Fruit fly (Drosophila melanogaster) whole organism, embryonic: Measurements from ENCODE around the gene CG15891.

Source experiments
- CG11093 ChIP-seq: fragments of 200-800 bp; sonication (Bioruptor generic); IDR thresholded peaks from 3 replicates; pipeline ENCODE4 v1.3.6; 2022; ENCODE audit warnings: missing biosample characterization, missing genetic modification characterization
- CG13424 ChIP-seq: fragments of 200-800 bp; sonication (Bioruptor generic); optimal IDR thresholded peaks from 2 replicates; lab custom pipeline; 2019; ENCODE audit warnings: missing biosample characterization, mild to moderate bottlenecking, missing genetic modification characterization, moderate library complexity
- CG13624 ChIP-seq: fragments of 200-800 bp; sonication (Bioruptor generic); optimal IDR thresholded peaks from 2 replicates; lab custom pipeline; 2016; ENCODE audit warnings: missing biosample characterization, missing genetic modification characterization
- CG14050 ChIP-seq: fragments of 200-800 bp; sonication (Bioruptor generic); IDR thresholded peaks from 3 replicates; pipeline ENCODE4 v1.3.6; 2022; ENCODE audit warnings: missing biosample characterization, missing genetic modification characterization
- CG15479 ChIP-seq: fragments of 200-800 bp; sonication (Bioruptor generic); optimal IDR thresholded peaks from 3 replicates; lab custom pipeline; 2019; ENCODE audit warnings: missing biosample characterization, mild to moderate bottlenecking, missing genetic modification characterization, moderate library complexity
- CG15696 ChIP-seq: fragments of 200-800 bp; sonication (Bioruptor generic); optimal IDR thresholded peaks from 2 replicates; lab custom pipeline; 2019; ENCODE audit warnings: missing biosample characterization, mild to moderate bottlenecking, missing genetic modification characterization, moderate library complexity
- CG17186 ChIP-seq: fragments of 200-800 bp; sonication (Bioruptor generic); optimal IDR thresholded peaks from 3 replicates; lab custom pipeline; 2017; ENCODE audit warnings: missing biosample characterization, missing genetic modification reagents, missing genetic modification characterization
- CG17361 ChIP-seq: fragments of 200-800 bp; sonication (Bioruptor generic); IDR thresholded peaks from 3 replicates; pipeline ENCODE4 v1.3.6; 2022; ENCODE audit warnings: missing biosample characterization, missing genetic modification characterization
- CG2199 ChIP-seq: fragments of 200-800 bp; sonication (Bioruptor generic); IDR thresholded peaks from 3 replicates; pipeline ENCODE4 v1.3.6; 2022; ENCODE audit warnings: missing biosample characterization, missing genetic modification characterization
- CG2202 ChIP-seq: fragments of 200-800 bp; sonication (Bioruptor generic); optimal IDR thresholded peaks from 2 replicates; lab custom pipeline; 2018; ENCODE audit warnings: missing biosample characterization, mild to moderate bottlenecking, missing genetic modification characterization
- CG30020 ChIP-seq: fragments of 200-800 bp; optimal IDR thresholded peaks from 2 replicates; lab custom pipeline; 2019; ENCODE audit warnings: missing biosample characterization, mild to moderate bottlenecking, missing genetic modification characterization, moderate library complexity
- CG31365 ChIP-seq: fragments of 200-800 bp; sonication (Bioruptor generic); optimal IDR thresholded peaks from 2 replicates; lab custom pipeline; 2018; ENCODE audit warnings: missing biosample characterization, mild to moderate bottlenecking, missing genetic modification characterization
- CG31441 ChIP-seq: fragments of 200-800 bp; sonication (Bioruptor generic); IDR thresholded peaks from 2 replicates; pipeline ENCODE4 v1.3.6; 2022; ENCODE audit warnings: missing biosample characterization, missing genetic modification characterization
- CG7928 ChIP-seq: fragments of 200-800 bp; sonication (Bioruptor generic); optimal IDR thresholded peaks from 2 replicates; lab custom pipeline; 2017; ENCODE audit warnings: missing biosample characterization, mild to moderate bottlenecking, missing genetic modification characterization
- CG8924 ChIP-seq: fragments of 200-800 bp; optimal IDR thresholded peaks from 3 replicates; lab custom pipeline; 2019; ENCODE audit warnings: missing biosample characterization, mild to moderate bottlenecking, missing genetic modification characterization, moderate library complexity
- CG9215 ChIP-seq: fragments of 200-800 bp; sonication (Bioruptor generic); IDR thresholded peaks from 2 replicates; pipeline ENCODE4 v1.3.6; 2022; ENCODE audit warnings: missing biosample characterization, missing genetic modification characterization
- CG9609 ChIP-seq: fragments of 200-800 bp; sonication (Bioruptor generic); optimal IDR thresholded peaks from 3 replicates; lab custom pipeline; 2016; ENCODE audit warnings: missing biosample characterization, missing genetic modification characterization
- Dll ChIP-seq: fragments of 200-800 bp; sonication (Bioruptor generic); IDR thresholded peaks from 4 replicates; pipeline ENCODE4 v1.3.6; 2022; ENCODE audit warnings: missing biosample characterization, missing genetic modification characterization; ENCODE audit not compliant: partially characterized antibody
- Hmx ChIP-seq: fragments of 200-800 bp; sonication (Bioruptor generic); optimal IDR thresholded peaks from 2 replicates; lab custom pipeline; 2016; ENCODE audit warnings: missing biosample characterization, missing genetic modification characterization
- Med ChIP-seq: fragments of 200-800 bp; sonication (Bioruptor generic); peaks from one replicate; lab custom pipeline; 2016; ENCODE audit warnings: missing biosample characterization, missing genetic modification characterization, mild to moderate bottlenecking, inconsistent platforms, moderate library complexity
- Myb ChIP-seq: fragments of 200-800 bp; sonication (Bioruptor generic); optimal IDR thresholded peaks from 2 replicates; lab custom pipeline; 2016; ENCODE audit warnings: missing biosample characterization, missing genetic modification characterization
- NK7.1 ChIP-seq: fragments of 200-800 bp; sonication (Bioruptor generic); optimal IDR thresholded peaks from 3 replicates; lab custom pipeline; 2016; ENCODE audit warnings: missing biosample characterization, missing genetic modification characterization
- Rfx ChIP-seq: fragments of 200-800 bp; sonication (Bioruptor generic); IDR thresholded peaks from 2 replicates; pipeline ENCODE4 v1.3.6; 2022; ENCODE audit warnings: missing biosample characterization, missing genetic modification characterization
- Six4 ChIP-seq: fragments of 200-800 bp; sonication (Bioruptor generic); optimal IDR thresholded peaks from 2 replicates; lab custom pipeline; 2016; ENCODE audit warnings: missing biosample characterization, missing genetic modification characterization
- abd-A ChIP-seq: fragments of 200-800 bp; sonication (Bioruptor generic); optimal IDR thresholded peaks from 3 replicates; lab custom pipeline; 2019; ENCODE audit warnings: missing biosample characterization, mild to moderate bottlenecking, missing genetic modification characterization, moderate library complexity
- br ChIP-seq: fragments of >200 bp; optimal IDR thresholded peaks from 2 replicates; lab custom pipeline; 2017
- chm ChIP-seq: fragments of 200-800 bp; sonication (Bioruptor generic); IDR thresholded peaks from 2 replicates; pipeline ENCODE4 v1.3.6; 2022; ENCODE audit warnings: missing biosample characterization, missing genetic modification characterization
- ci ChIP-seq: fragments of 200-800 bp; sonication (Bioruptor generic); IDR thresholded peaks from 3 replicates; pipeline ENCODE4 v1.3.6; 2022; ENCODE audit warnings: missing biosample characterization, missing genetic modification characterization
- dimm ChIP-seq: fragments of 200-800 bp; sonication (Bioruptor generic); IDR thresholded peaks from 2 replicates; pipeline ENCODE4 v1.3.6; 2022; ENCODE audit warnings: missing biosample characterization, missing genetic modification characterization
- eve ChIP-seq, 2 experiments: fragments of >200 bp; optimal IDR thresholded peaks; 2 replicates each; lab custom pipeline; 2017; ENCODE audit warnings: missing biosample characterization in 2 of 2, missing genetic modification characterization in 2 of 2
- eyg ChIP-seq: fragments of 200-800 bp; sonication (Bioruptor generic); optimal IDR thresholded peaks from 3 replicates; lab custom pipeline; 2016; ENCODE audit warnings: missing biosample characterization, missing genetic modification characterization
- fru ChIP-seq: fragments of >200 bp; optimal IDR thresholded peaks from 2 replicates; lab custom pipeline; 2017
- gsb-n ChIP-seq: fragments of 200-800 bp; sonication (Bioruptor generic); optimal IDR thresholded peaks from 3 replicates; lab custom pipeline; 2018; ENCODE audit warnings: missing biosample characterization, mild to moderate bottlenecking, missing genetic modification characterization
- hb ChIP-seq: fragments of 200-800 bp; sonication (Bioruptor generic); IDR thresholded peaks from 3 replicates; pipeline ENCODE4 v1.3.6; 2022; ENCODE audit warnings: missing biosample characterization, missing genetic modification characterization; ENCODE audit not compliant: partially characterized antibody
- lbe ChIP-seq: fragments of 200-800 bp; sonication (Bioruptor generic); optimal IDR thresholded peaks from 2 replicates; lab custom pipeline; 2016; ENCODE audit warnings: missing biosample characterization, mild to moderate bottlenecking, missing genetic modification characterization
- lmd ChIP-seq: fragments of 200-800 bp; sonication (Bioruptor generic); IDR thresholded peaks from 2 replicates; pipeline ENCODE4 v1.3.6; 2022; ENCODE audit warnings: missing biosample characterization, missing genetic modification characterization
- phol ChIP-seq: fragments of 200-800 bp; sonication (Bioruptor generic); optimal IDR thresholded peaks from 3 replicates; lab custom pipeline; 2018; ENCODE audit warnings: missing biosample characterization, mild to moderate bottlenecking, missing genetic modification characterization, moderate library complexity
- pros ChIP-seq: fragments of 200-800 bp; sonication (Bioruptor generic); optimal IDR thresholded peaks from 3 replicates; lab custom pipeline; 2019; ENCODE audit warnings: missing biosample characterization, mild to moderate bottlenecking, missing genetic modification characterization, moderate library complexity
- repo ChIP-seq: fragments of 200-800 bp; sonication (Bioruptor generic); optimal IDR thresholded peaks from 2 replicates; lab custom pipeline; 2016; ENCODE audit warnings: missing biosample characterization, missing genetic modification characterization
- row ChIP-seq: fragments of 200-800 bp; sonication (Bioruptor generic); IDR thresholded peaks from 3 replicates; pipeline ENCODE4 v1.3.6; 2022; ENCODE audit warnings: missing biosample characterization, missing genetic modification characterization
- sim ChIP-seq: fragments of 200-800 bp; sonication (Bioruptor generic); IDR thresholded peaks from 2 replicates; pipeline ENCODE4 v1.3.6; 2022; ENCODE audit warnings: missing biosample characterization, missing genetic modification characterization
- stc ChIP-seq: fragments of 200-800 bp; sonication (Bioruptor generic); IDR thresholded peaks from 2 replicates; pipeline ENCODE4 v1.3.6; 2022; ENCODE audit warnings: missing biosample characterization, missing genetic modification characterization
- tap ChIP-seq: fragments of 200-800 bp; optimal IDR thresholded peaks from 3 replicates; lab custom pipeline; 2019; ENCODE audit warnings: missing biosample characterization, mild to moderate bottlenecking, missing genetic modification characterization, moderate library complexity
- tin ChIP-seq: fragments of 200-800 bp; sonication (Bioruptor generic); optimal IDR thresholded peaks from 3 replicates; lab custom pipeline; 2016; ENCODE audit warnings: missing biosample characterization, missing genetic modification characterization
- tup ChIP-seq: fragments of 200-800 bp; sonication (Bioruptor generic); optimal IDR thresholded peaks from 2 replicates; lab custom pipeline; 2016; ENCODE audit warnings: missing biosample characterization, mild to moderate bottlenecking, missing genetic modification characterization, moderate library complexity
- usp ChIP-seq: fragments of >200 bp; optimal IDR thresholded peaks from 2 replicates; lab custom pipeline; 2017; ENCODE audit warnings: missing biosample characterization, missing genetic modification characterization
- zen ChIP-seq: fragments of 200-800 bp; sonication (Bioruptor generic); optimal IDR thresholded peaks from 3 replicates; lab custom pipeline; 2018; ENCODE audit warnings: missing biosample characterization, mild to moderate bottlenecking, missing genetic modification characterization, moderate library complexity
- zf30C ChIP-seq: fragments of 200-800 bp; sonication (Bioruptor generic); optimal IDR thresholded peaks from 3 replicates; lab custom pipeline; 2018; ENCODE audit warnings: missing biosample characterization, mild to moderate bottlenecking, missing genetic modification characterization

Gene CG15891

dm6 chrX:6283470-6283869 lies 11.7 kb downstream of the CG15891 start, which contains the start of gene CG11700 (continued):
- TF ChIP-seq NK7.1 (GFP tag; lab: Kevin White, UChicago) (no peak), CG31441 (GFP tag; lab: Robert Waterston, UW) (no peak), CG13424 (tag; lab: Kevin White, UChicago) (no peak), chm (GFP tag; lab: Robert Waterston, UW) (no peak), fru (lab: Kevin White, UChicago) (no peak), tup (GFP tag; lab: Kevin White, UChicago) (no peak), CG17186 (GFP tag; lab: Kevin White, UChicago) (no peak), CG2202 (tag; lab: Kevin White, UChicago) (no peak), ci (GFP tag; lab: Robert Waterston, UW) (no peak), dimm (GFP tag; lab: Robert Waterston, UW) (no peak), CG9609 (GFP tag; lab: Kevin White, UChicago) (no peak)

dm6 chrX:6279629-6280073 lies 15.5 kb downstream of the CG15891 start, which contains the start of gene Ubi-p5E:
Gene Ubi-p5E (minus strand): TSS chrX:6279647.
- no peak for TF ChIP-seq hb (GFP tag; lab: Robert Waterston, UW)
- TF ChIP-seq pros (GFP tag; lab: Kevin White, UChicago), result peak; percentile 33
- 0 out of 2 replicates have a peak, but pooled peaks have one; percentile 0 for TF ChIP-seq CG31441 (GFP tag; lab: Robert Waterston, UW)
- peak; percentile 87 for TF ChIP-seq CG30020 (tag; lab: Kevin White, UChicago)
- TF ChIP-seq Med, result peak; percentile 18
- TF ChIP-seq CG14050 (GFP tag; lab: Robert Waterston, UW), result no peak
- TF ChIP-seq lbe, result peak; percentile 51
- TF ChIP-seq CG13624 (GFP tag; lab: Kevin White, UChicago), result peak; percentile 16
- TF ChIP-seq zen (tag; lab: Kevin White, UChicago), result peak; percentile 3

- no peak for TF ChIP-seq tap
- TF ChIP-seq usp (GFP tag; lab: Kevin White, UChicago), result no peak
- no peak for TF ChIP-seq eve (GFP tag; optimal IDR thresholded peaks at IDR 0.05; lab: Kevin White, UChicago)
- no peak for TF ChIP-seq tin (GFP tag; lab: Kevin White, UChicago)
- no peak for TF ChIP-seq CG15696 (tag; lab: Kevin White, UChicago)
- peak; percentile 48; the same call in 2 of the 3 replicates for TF ChIP-seq CG17361 (GFP tag; lab: Robert Waterston, UW)
- 0 out of 2 replicates have a peak, but pooled peaks have one; percentile 14 for TF ChIP-seq Rfx (GFP tag; lab: Robert Waterston, UW)
- TF ChIP-seq eyg (GFP tag; lab: Kevin White, UChicago), result no peak
- TF ChIP-seq CG2199 (GFP tag; lab: Robert Waterston, UW), result 0 out of 3 replicates have a peak, but pooled peaks have one; percentile 46
- TF ChIP-seq CG31365, result no peak
- TF ChIP-seq CG15479 (GFP tag; lab: Kevin White, UChicago), result peak; percentile 56
- TF ChIP-seq phol (tag; lab: Kevin White, UChicago), result peak; percentile 33
- peak; percentile 26 for TF ChIP-seq CG8924 (tag; lab: Kevin White, UChicago)
- no peak for TF ChIP-seq row (GFP tag; lab: Robert Waterston, UW)
- TF ChIP-seq gsb-n (tag; lab: Kevin White, UChicago), result peak; percentile 89
- no peak for TF ChIP-seq Hmx (GFP tag; lab: Kevin White, UChicago)
- peak; percentile 38 for TF ChIP-seq Myb
- no peak for TF ChIP-seq CG7928
- TF ChIP-seq zf30C (GFP tag; lab: Kevin White, UChicago), result no peak
- no peak for TF ChIP-seq Six4 (GFP tag; lab: Kevin White, UChicago)
- TF ChIP-seq repo (GFP tag; lab: Kevin White, UChicago), result peak; percentile 14
- TF ChIP-seq sim (GFP tag; lab: Robert Waterston, UW), result no peak
- TF ChIP-seq abd-A, result peak; percentile 43
- TF ChIP-seq CG9215 (GFP tag; lab: Robert Waterston, UW), result no peak
- TF ChIP-seq stc (GFP tag; lab: Robert Waterston, UW), result no peak
- TF ChIP-seq Dll (GFP tag; lab: Robert Waterston, UW), result peak; percentile 46; the same call in 2 of the 4 replicates
- no peak for TF ChIP-seq CG11093
- TF ChIP-seq lmd (GFP tag; lab: Robert Waterston, UW), result no peak
- TF ChIP-seq br (lab: Kevin White, UChicago), result no peak
Observed at dm6 chrX:6278879-6279628, 16.1 kb downstream of the CG15891 start.
